Fruit fly (Drosophila melanogaster) whole organism, embryonic: Measurements from ENCODE around the gene Gad1.

Source experiments
- CG10209 ChIP-seq: fragments of 200-800 bp; sonication (Bioruptor generic); optimal IDR thresholded peaks from 3 replicates; lab custom pipeline; 2017; ENCODE audit warnings: missing biosample characterization, mild to moderate bottlenecking, missing genetic modification characterization, missing genetic modification reagents
- CG11504 ChIP-seq: fragments of 200-800 bp; sonication (Bioruptor generic); optimal IDR thresholded peaks from 3 replicates; lab custom pipeline; 2019; ENCODE audit warnings: missing biosample characterization, mild to moderate bottlenecking, missing genetic modification characterization, moderate library complexity
- CG12659 ChIP-seq: fragments of 200-800 bp; sonication (Bioruptor generic); optimal IDR thresholded peaks from 3 replicates; lab custom pipeline; 2017; ENCODE audit warnings: mild to moderate bottlenecking, missing biosample characterization, missing genetic modification reagents, missing genetic modification characterization
- CG13123 ChIP-seq: fragments of 200-800 bp; sonication (Bioruptor generic); optimal IDR thresholded peaks from 2 replicates; lab custom pipeline; 2016; ENCODE audit warnings: missing biosample characterization, missing genetic modification characterization
- CG15011 ChIP-seq: fragments of 200-800 bp; sonication (Bioruptor generic); optimal IDR thresholded peaks from 3 replicates; lab custom pipeline; 2018; ENCODE audit warnings: missing biosample characterization, mild to moderate bottlenecking, missing genetic modification characterization
- CG15073 ChIP-seq: fragments of 200-800 bp; sonication (Bioruptor generic); optimal IDR thresholded peaks from 2 replicates; lab custom pipeline; 2016; ENCODE audit warnings: missing biosample characterization, missing genetic modification characterization
- CG16863 ChIP-seq: fragments of 200-800 bp; sonication (Bioruptor generic); optimal IDR thresholded peaks from 3 replicates; lab custom pipeline; 2016; ENCODE audit warnings: missing biosample characterization, missing genetic modification characterization
- CG17829 ChIP-seq: fragments of 200-800 bp; optimal IDR thresholded peaks from 2 replicates; lab custom pipeline; 2019; ENCODE audit warnings: missing biosample characterization, mild to moderate bottlenecking, missing genetic modification characterization, moderate library complexity
- CG1832 ChIP-seq: fragments of 200-800 bp; sonication (Bioruptor generic); optimal IDR thresholded peaks from 2 replicates; lab custom pipeline; 2017; ENCODE audit warnings: missing biosample characterization, mild to moderate bottlenecking, missing genetic modification characterization, inconsistent platforms
- CG2120 ChIP-seq: fragments of 200-800 bp; sonication (Bioruptor generic); optimal IDR thresholded peaks from 3 replicates; lab custom pipeline; 2016; ENCODE audit warnings: missing biosample characterization, missing genetic modification characterization
- CG3407 ChIP-seq: fragments of 200-800 bp; sonication (Bioruptor generic); optimal IDR thresholded peaks from 2 replicates; lab custom pipeline; 2018; ENCODE audit warnings: missing biosample characterization, mild to moderate bottlenecking, missing genetic modification characterization
- CG7372 ChIP-seq: fragments of 200-800 bp; sonication (Bioruptor generic); IDR thresholded peaks from 2 replicates; pipeline ENCODE4 v1.3.6; 2022; ENCODE audit warnings: missing biosample characterization, missing genetic modification characterization
- CkIIα-i1 ChIP-seq: fragments of 200-800 bp; sonication (Bioruptor generic); IDR thresholded peaks from 2 replicates; pipeline ENCODE4 v1.3.6; 2022; ENCODE audit warnings: missing biosample characterization, missing genetic modification characterization
- Doc3 ChIP-seq: fragments of 200-800 bp; sonication (Bioruptor generic); IDR thresholded peaks from 3 replicates; pipeline ENCODE4 v1.3.6; 2022; ENCODE audit warnings: missing biosample characterization, missing genetic modification characterization; ENCODE audit not compliant: partially characterized antibody
- Ets97D ChIP-seq: fragments of 200-800 bp; sonication (Bioruptor generic); optimal IDR thresholded peaks from 3 replicates; lab custom pipeline; 2016; ENCODE audit warnings: missing biosample characterization, missing genetic modification characterization
- H15 ChIP-seq: fragments of 200-800 bp; sonication (Bioruptor generic); IDR thresholded peaks from 3 replicates; pipeline ENCODE4 v1.3.6; 2022; ENCODE audit warnings: missing biosample characterization, missing genetic modification characterization
- HLH54F ChIP-seq: fragments of 200-800 bp; sonication (Bioruptor generic); optimal IDR thresholded peaks from 3 replicates; lab custom pipeline; 2016; ENCODE audit warnings: missing biosample characterization, missing genetic modification characterization
- HLHmδ ChIP-seq: fragments of 200-800 bp; sonication (Bioruptor generic); optimal IDR thresholded peaks from 2 replicates; lab custom pipeline; 2018; ENCODE audit warnings: missing biosample characterization, mild to moderate bottlenecking, missing genetic modification characterization, moderate library complexity
- HmgZ ChIP-seq: fragments of 200-800 bp; sonication (Bioruptor generic); optimal IDR thresholded peaks from 2 replicates; lab custom pipeline; 2018; ENCODE audit warnings: missing biosample characterization, mild to moderate bottlenecking, missing genetic modification characterization
- Nf-YA ChIP-seq: fragments of 200-800 bp; sonication (Bioruptor generic); IDR thresholded peaks from 2 replicates; pipeline ENCODE4 v1.3.6; 2022; ENCODE audit warnings: missing biosample characterization, missing genetic modification characterization
- Pdp1 ChIP-seq, 2 experiments: fragments of 200-800 bp; sonication (Bioruptor generic); optimal IDR thresholded peaks; 3 replicates each; lab custom pipeline; 2016; ENCODE audit warnings: missing biosample characterization in 2 of 2, missing genetic modification characterization in 2 of 2, mild to moderate bottlenecking in 1 of 2, moderate library complexity in 1 of 2
- Sox100B ChIP-seq: fragments of 200-800 bp; sonication (Bioruptor generic); optimal IDR thresholded peaks from 3 replicates; lab custom pipeline; 2018; ENCODE audit warnings: missing biosample characterization, mild to moderate bottlenecking, missing genetic modification characterization
- Stat92E ChIP-seq, 3 experiments: fragments of >200 bp in 2 of 3; fragments of 200-800 bp in 1 of 3; sonication (Bioruptor generic) in 1 of 3; optimal IDR thresholded peaks; 2 replicates each; lab custom pipeline; 2017 to 2019; ENCODE audit warnings: missing biosample characterization in 3 of 3, missing genetic modification characterization in 3 of 3, mild to moderate bottlenecking in 1 of 3, moderate library complexity in 1 of 3
- Taf1 ChIP-seq: fragments of 200-800 bp; sonication (Bioruptor generic); IDR thresholded peaks from 2 replicates; pipeline ENCODE4 v1.3.6; 2022; ENCODE audit warnings: missing biosample characterization, missing genetic modification characterization
- Usf ChIP-seq: fragments of 200-800 bp; sonication (Bioruptor generic); optimal IDR thresholded peaks from 2 replicates; lab custom pipeline; 2017; ENCODE audit warnings: missing genotype, missing biosample characterization, missing genetic modification characterization
- al ChIP-seq: fragments of 200-800 bp; sonication (Bioruptor generic); IDR thresholded peaks from 2 replicates; pipeline ENCODE4 v1.3.6; 2022; ENCODE audit warnings: missing biosample characterization, missing genetic modification characterization
- ato ChIP-seq: fragments of 200-800 bp; sonication (Bioruptor generic); IDR thresholded peaks from 2 replicates; pipeline ENCODE4 v1.3.6; 2022; ENCODE audit warnings: missing biosample characterization, missing genetic modification characterization; ENCODE audit not compliant: partially characterized antibody
- bcd ChIP-seq: fragments of 200-800 bp; sonication (Bioruptor generic); optimal IDR thresholded peaks from 2 replicates; lab custom pipeline; 2017; ENCODE audit warnings: missing biosample characterization, mild to moderate bottlenecking, missing genetic modification characterization
- btn ChIP-seq: fragments of 200-800 bp; sonication (Bioruptor generic); optimal IDR thresholded peaks from 2 replicates; lab custom pipeline; 2016; ENCODE audit warnings: missing biosample characterization, missing genetic modification characterization
- cas ChIP-seq: fragments of 200-800 bp; sonication (Bioruptor generic); IDR thresholded peaks from 2 replicates; pipeline ENCODE4 v1.3.6; 2022; ENCODE audit warnings: missing biosample characterization, missing genetic modification characterization
- chinmo ChIP-seq: fragments of 200-800 bp; sonication (Bioruptor generic); IDR thresholded peaks from 4 replicates; pipeline ENCODE4 v1.3.6; 2022; ENCODE audit warnings: missing biosample characterization, missing genetic modification characterization; ENCODE audit not compliant: partially characterized antibody
- chm ChIP-seq: fragments of 200-800 bp; sonication (Bioruptor generic); IDR thresholded peaks from 2 replicates; pipeline ENCODE4 v1.3.6; 2022; ENCODE audit warnings: missing biosample characterization, missing genetic modification characterization
- corto ChIP-seq: fragments of 200-800 bp; sonication (Bioruptor generic); optimal IDR thresholded peaks from 2 replicates; lab custom pipeline; 2016; ENCODE audit warnings: missing biosample characterization, mild to moderate bottlenecking, missing genetic modification characterization, moderate library complexity
- danr ChIP-seq: fragments of 200-800 bp; sonication (Bioruptor generic); IDR thresholded peaks from 2 replicates; pipeline ENCODE4 v1.3.6; 2022; ENCODE audit warnings: missing biosample characterization, missing genetic modification characterization
- emc ChIP-seq: fragments of 200-800 bp; sonication (Bioruptor generic); optimal IDR thresholded peaks from 2 replicates; lab custom pipeline; 2016; ENCODE audit warnings: missing biosample characterization, missing genetic modification characterization
- ewg ChIP-seq: fragments of 200-800 bp; sonication (Bioruptor generic); optimal IDR thresholded peaks from 3 replicates; lab custom pipeline; 2017; ENCODE audit warnings: mild to moderate bottlenecking, missing biosample characterization, missing genetic modification reagents, missing genetic modification characterization
- exex ChIP-seq: fragments of 200-800 bp; sonication (Bioruptor generic); optimal IDR thresholded peaks from 4 replicates; lab custom pipeline; 2018; ENCODE audit warnings: missing biosample characterization, mild to moderate bottlenecking, missing genetic modification characterization, moderate library complexity
- gsb ChIP-seq: fragments of 200-800 bp; sonication (Bioruptor generic); IDR thresholded peaks from 2 replicates; pipeline ENCODE4 v1.3.6; 2022; ENCODE audit warnings: missing biosample characterization, missing genetic modification characterization
- hkb ChIP-seq, 2 experiments: fragments of 200-800 bp in 1 of 2; fragments of >200 bp in 1 of 2; sonication (Bioruptor generic) in 1 of 2; IDR thresholded peaks in 1 of 2; optimal IDR thresholded peaks in 1 of 2; 2 replicates each; pipeline versions ENCODE4 v1.3.6 to Lab custom; 2017 to 2022; ENCODE audit warnings: missing biosample characterization in 1 of 2, missing genetic modification characterization in 1 of 2
- lov ChIP-seq, 2 experiments: fragments of 200-800 bp in 1 of 2; fragments of >200 bp in 1 of 2; sonication (Bioruptor generic) in 1 of 2; IDR thresholded peaks in 1 of 2; optimal IDR thresholded peaks in 1 of 2; 2 replicates in 1 of 2; 3 replicates in 1 of 2; pipeline versions ENCODE4 v1.3.6 to Lab custom; 2017 to 2022; ENCODE audit warnings: missing biosample characterization in 1 of 2, missing genetic modification characterization in 1 of 2
- prd ChIP-seq, 3 experiments: fragments of >200 bp in 2 of 3; fragments of 200-800 bp in 1 of 3; sonication (Bioruptor generic) in 1 of 3; optimal IDR thresholded peaks in 2 of 3; IDR thresholded peaks in 1 of 3; 2 replicates in 2 of 3; 3 replicates in 1 of 3; pipeline versions ENCODE4 v1.3.6 to Lab custom; 2017 to 2022; ENCODE audit warnings: missing biosample characterization in 1 of 3, missing genetic modification characterization in 1 of 3
- schlank ChIP-seq: fragments of 200-800 bp; sonication (Bioruptor generic); optimal IDR thresholded peaks from 2 replicates; lab custom pipeline; 2018; ENCODE audit warnings: missing biosample characterization, mild to moderate bottlenecking, missing genetic modification characterization
- sim ChIP-seq: fragments of 200-800 bp; sonication (Bioruptor generic); IDR thresholded peaks from 2 replicates; pipeline ENCODE4 v1.3.6; 2022; ENCODE audit warnings: missing biosample characterization, missing genetic modification characterization
- tll ChIP-seq, 2 experiments: fragments of 200-800 bp in 1 of 2; fragments of >200 bp in 1 of 2; sonication (Bioruptor generic) in 1 of 2; optimal IDR thresholded peaks; 2 replicates each; lab custom pipeline; 2017 to 2019; ENCODE audit warnings: missing biosample characterization in 2 of 2, missing genetic modification characterization in 2 of 2, mild to moderate bottlenecking in 1 of 2, moderate library complexity in 1 of 2
- yki ChIP-seq: fragments of >200 bp; optimal IDR thresholded peaks from 3 replicates; lab custom pipeline; 2018
- zen2 ChIP-seq: fragments of 200-800 bp; sonication (Bioruptor generic); IDR thresholded peaks from 3 replicates; pipeline ENCODE4 v1.3.6; 2022; ENCODE audit warnings: missing biosample characterization, missing genetic modification characterization; ENCODE audit not compliant: partially characterized antibody
- zf30C ChIP-seq: fragments of 200-800 bp; sonication (Bioruptor generic); optimal IDR thresholded peaks from 3 replicates; lab custom pipeline; 2018; ENCODE audit warnings: missing biosample characterization, mild to moderate bottlenecking, missing genetic modification characterization

Gene Gad1

dm6 chr3L:4133724-4134678 is 45.5 kb upstream of the Gad1 start, which contains the start of gene ens (continued):
- TF ChIP-seq Pdp1 (GFP tag; optimal IDR thresholded peaks at IDR 0.05; lab: Kevin White, UChicago) (peak in 1 of 2 experiments; percentile 51), CG3407 (no peak), H15 (GFP tag; lab: Robert Waterston, UW) (no peak), schlank (tag; lab: Kevin White, UChicago) (no peak), CG15073 (no peak), CG13123 (GFP tag; lab: Kevin White, UChicago) (no peak), CkIIα-i1 (GFP tag; lab: Robert Waterston, UW) (no peak), chm (peak; percentile 10; the same call in 1 of the 2 replicates), Nf-YA (GFP tag; lab: Robert Waterston, UW) (no peak), tll (GFP tag; optimal IDR thresholded peaks at IDR 0.05; lab: Kevin White, UChicago) (no peak), yki (no peak), CG11504 (tag; lab: Kevin White, UChicago) (no peak), gsb (GFP tag; lab: Robert Waterston, UW) (no peak), CG7372 (no peak), hkb (optimal IDR thresholded peaks at IDR 0.05; lab: Kevin White, UChicago) (no peak), hkb (GFP tag; IDR thresholded peaks at IDR 0.05; lab: Robert Waterston, UW) (no peak), Usf (GFP tag; lab: Kevin White, UChicago) (no peak), CG2120 (GFP tag; lab: Kevin White, UChicago) (no peak), zf30C (GFP tag; lab: Kevin White, UChicago) (no peak), HLHmδ (GFP tag; lab: Kevin White, UChicago) (no peak), emc (GFP tag; lab: Kevin White, UChicago) (no peak), sim (no peak), cas (GFP tag; lab: Robert Waterston, UW) (no peak), ato (no peak), btn (GFP tag; lab: Kevin White, UChicago) (no peak), Ets97D (peak; percentile 28), Sox100B (GFP tag; lab: Kevin White, UChicago) (no peak), HmgZ (tag; lab: Kevin White, UChicago) (peak; percentile 6), CG12659 (GFP tag; lab: Kevin White, UChicago) (peak; percentile 56), Stat92E (GFP tag; optimal IDR thresholded peaks at IDR 0.05; lab: Kevin White, UChicago) (peak in 1 of 3 experiments; percentile 76), prd (optimal IDR thresholded peaks at IDR 0.05; lab: Kevin White, UChicago) (no peak), prd (GFP tag; IDR thresholded peaks at IDR 0.05; lab: Robert Waterston, UW) (no peak), CG16863 (no peak), CG1832 (GFP tag; lab: Kevin White, UChicago) (no peak), al (GFP tag; lab: Robert Waterston, UW) (no peak), CG17829 (tag; lab: Kevin White, UChicago) (peak; percentile 3), lov (optimal IDR thresholded peaks at IDR 0.05; lab: Kevin White, UChicago) (no peak), lov (GFP tag; IDR thresholded peaks at IDR 0.05; lab: Robert Waterston, UW) (no peak), HLH54F (GFP tag; lab: Kevin White, UChicago) (no peak), chinmo (GFP tag; lab: Robert Waterston, UW) (no peak), ewg (GFP tag; lab: Kevin White, UChicago) (peak; percentile 15), Doc3 (no peak), exex (tag; lab: Kevin White, UChicago) (no peak), CG10209 (GFP tag; lab: Kevin White, UChicago) (no peak), bcd (GFP tag; lab: Kevin White, UChicago) (no peak), CG15011 (no peak), corto (GFP tag; lab: Kevin White, UChicago) (no peak), danr (no peak), Taf1 (GFP tag; lab: Robert Waterston, UW) (no peak), zen2 (no peak)
